Worm (Caenorhabditis elegans): Measurements from ENCODE around the gene col-130.

Gene col-130

DNA sequence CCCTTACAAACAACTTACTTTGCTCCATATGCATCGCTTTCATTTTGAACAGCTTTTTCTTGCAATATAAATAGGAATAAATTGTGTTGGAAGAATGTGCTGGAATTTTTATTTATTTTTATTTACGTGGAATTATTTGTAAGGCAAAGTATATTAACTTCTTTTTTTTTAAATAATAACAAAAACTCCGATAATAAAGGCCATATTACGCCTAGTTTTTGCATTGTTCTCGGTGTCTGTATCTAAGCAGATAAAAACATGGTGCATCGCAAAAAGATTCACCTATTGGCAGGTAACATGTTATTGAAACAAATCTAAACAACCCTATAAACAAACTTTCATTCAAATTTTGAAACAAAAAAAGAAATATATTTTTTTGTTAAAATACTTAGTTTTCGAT is 35.1 kb upstream of the col-130 start, which contains the start of gene C25G4.8:
Gene C25G4.8 (minus strand): TSS at position 101 of the 400 bp plus-strand sequence.
- TF ChIP-seq nhr-11 (tag; optimal IDR thresholded peaks at IDR 0.05), result no peak
- no peak for TF ChIP-seq lin-39 (tag; optimal IDR thresholded peaks at IDR 0.05)
- no peak for TF ChIP-seq nhr-129 (tag; optimal IDR thresholded peaks at IDR 0.05)
- TF ChIP-seq Y55F3AM.14 (GFP tag; optimal IDR thresholded peaks at IDR 0.05), result no peak
- no peak for TF ChIP-seq unc-62 (GFP tag; optimal IDR thresholded peaks at IDR 0.05)
- no peak for TF ChIP-seq F13H6.1 (tag; optimal IDR thresholded peaks at IDR 0.05)
- no peak for TF ChIP-seq unc-39 (tag; optimal IDR thresholded peaks at IDR 0.05)
- TF ChIP-seq sma-9 (GFP tag; optimal IDR thresholded peaks at IDR 0.05), result no peak
- no peak for TF ChIP-seq sma-9 (tag; optimal IDR thresholded peaks at IDR 0.05)
- TF ChIP-seq lin-11 (tag; optimal IDR thresholded peaks at IDR 0.05), result no peak
- TF ChIP-seq mdl-1 (tag; optimal IDR thresholded peaks at IDR 0.05), result no peak
- TF ChIP-seq unc-55 (GFP tag; optimal IDR thresholded peaks at IDR 0.05), result no peak
- TF ChIP-seq alr-1 (tag; optimal IDR thresholded peaks at IDR 0.05), result no peak
- TF ChIP-seq nhr-10 (tag; optimal IDR thresholded peaks at IDR 0.05), result no peak
- no peak for TF ChIP-seq fos-1 (tag; optimal IDR thresholded peaks at IDR 0.05)
- TF ChIP-seq blmp-1 (tag; optimal IDR thresholded peaks at IDR 0.05; ENCODE audit: insufficient read depth), result no peak
- TF ChIP-seq nhr-237 (tag; optimal IDR thresholded peaks at IDR 0.05), result no peak

- no peak for TF ChIP-seq ceh-82 (tag; optimal IDR thresholded peaks at IDR 0.05)
- no peak for TF ChIP-seq Y55F3AM.14 (GFP tag; optimal IDR thresholded peaks at IDR 0.05)
- TF ChIP-seq crh-2 (tag; optimal IDR thresholded peaks at IDR 0.05), result no peak
- no peak for TF ChIP-seq nhr-77 (tag; optimal IDR thresholded peaks at IDR 0.05)
- TF ChIP-seq nhr-21 (tag; optimal IDR thresholded peaks at IDR 0.05), result no peak
- no peak for TF ChIP-seq unc-55 (GFP tag; optimal IDR thresholded peaks at IDR 0.05)
- TF ChIP-seq skn-1 (tag; optimal IDR thresholded peaks at IDR 0.05), result no peak
- TF ChIP-seq lin-13 (GFP tag; optimal IDR thresholded peaks at IDR 0.05), result no peak
- no peak for TF ChIP-seq dmd-4 (tag; optimal IDR thresholded peaks at IDR 0.05)
- TF ChIP-seq nhr-23 (tag; optimal IDR thresholded peaks at IDR 0.05), result no peak
- TF ChIP-seq nhr-129 (tag; optimal IDR thresholded peaks at IDR 0.05), result no peak
- TF ChIP-seq egl-27 (tag; optimal IDR thresholded peaks at IDR 0.05), result no peak
Measured at ce11 chrIV:12456613-12457012, 28.3 kb upstream of the col-130 start, which contains the start of gene C25G4.7. Gene C25G4.7, plus strand, starts transcription at chrIV:12456913.

DNA sequence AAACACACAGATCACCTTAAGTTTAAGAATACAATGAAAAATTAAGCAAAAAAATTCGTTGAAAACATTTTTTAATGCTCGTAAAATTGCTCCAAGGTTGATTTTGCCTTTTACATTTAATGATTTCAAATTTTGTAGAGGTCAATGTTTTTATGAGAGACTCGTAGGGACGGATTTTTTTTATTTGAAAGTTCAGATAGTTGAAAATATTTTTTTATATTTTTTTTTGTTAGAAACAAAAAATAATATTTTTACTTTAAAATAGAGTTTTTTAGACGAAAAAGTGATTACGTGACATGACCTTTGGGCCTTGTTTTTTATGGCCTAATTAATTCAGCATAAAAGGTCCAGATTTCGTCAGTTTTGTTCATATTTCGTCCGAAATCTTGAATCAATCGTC is 26.4 kb upstream of the col-130 start, which contains the start of gene smz-1:
Gene smz-1 (plus strand): TSS at position 301 of the 400 bp plus-strand sequence.
- no peak for TF ChIP-seq dmd-4 (tag; optimal IDR thresholded peaks at IDR 0.05)

ce11 chrIV:12454115-12454514 is 25.8 kb upstream of the col-130 start, which contains the start of gene spe-44:
Gene spe-44, minus strand, starts transcription at chrIV:12454215.
- TF ChIP-seq dmd-4 (tag; optimal IDR thresholded peaks at IDR 0.05), result no peak

DNA sequence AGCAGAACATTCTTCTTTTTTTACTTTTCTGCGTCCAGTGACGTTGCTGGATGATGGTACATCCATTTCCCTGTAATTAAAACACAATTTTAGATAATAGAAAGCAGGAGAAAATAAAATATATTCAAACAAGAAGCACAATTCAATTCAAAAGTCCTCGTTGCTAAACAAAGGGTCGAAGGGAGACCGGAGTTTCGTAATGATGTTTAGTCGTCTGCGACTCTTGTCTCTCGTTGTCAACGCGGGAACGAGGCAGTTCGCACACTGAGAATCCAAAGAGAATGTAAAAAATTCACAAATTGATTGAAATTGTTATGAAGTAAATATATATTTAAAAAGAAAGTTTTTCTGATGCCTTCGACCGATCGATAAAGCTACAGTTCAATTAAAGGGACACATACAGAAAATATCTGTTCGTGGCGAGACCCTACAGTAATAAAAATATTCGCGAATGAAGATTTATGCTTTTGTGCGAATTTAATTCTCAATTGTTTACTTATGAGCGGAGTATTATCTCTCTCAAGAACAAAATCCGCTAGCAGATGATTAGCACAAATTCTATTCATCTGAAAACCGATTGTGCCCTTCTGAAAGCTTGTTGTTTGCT is 23.0 kb upstream of the col-130 start, which contains the start of gene dpy-26:
Gene dpy-26 (minus strand): TSS at position 111 of the 607 bp plus-strand sequence.
- TF ChIP-seq ZK546.5 (tag; optimal IDR thresholded peaks at IDR 0.05) (no peak), R02D3.7 (tag; optimal IDR thresholded peaks at IDR 0.05) (no peak), ceh-16 (tag; optimal IDR thresholded peaks at IDR 0.05) (no peak), snpc-4 (tag; optimal IDR thresholded peaks at IDR 0.05) (no peak), crh-2 (tag; optimal IDR thresholded peaks at IDR 0.05) (peak; percentile 25), nhr-129 (tag; optimal IDR thresholded peaks at IDR 0.05) (peak; percentile 86), blmp-1 (tag; optimal IDR thresholded peaks at IDR 0.05; ENCODE audit: insufficient read depth) (no peak), unc-39 (tag; optimal IDR thresholded peaks at IDR 0.05) (no peak), lin-39 (tag; optimal IDR thresholded peaks at IDR 0.05) (no peak), unc-55 (GFP tag; optimal IDR thresholded peaks at IDR 0.05) (no peak), alr-1 (tag; optimal IDR thresholded peaks at IDR 0.05) (no peak), lin-13 (GFP tag; optimal IDR thresholded peaks at IDR 0.05) (no peak), elt-1 (tag; optimal IDR thresholded peaks at IDR 0.05) (no peak), mab-5 (tag; optimal IDR thresholded peaks at IDR 0.05) (no peak), lsy-2 (tag; optimal IDR thresholded peaks at IDR 0.05) (peak in 1 of 2 experiments; percentile 1), F13H6.1 (tag; optimal IDR thresholded peaks at IDR 0.05) (no peak), ama-1 (optimal IDR thresholded peaks at IDR 0.05) (no peak), gmeb-1 (tag; optimal IDR thresholded peaks at IDR 0.05) (peak; percentile 39)
